Worm (Caenorhabditis elegans): ENCODE results near the gene nspg-6.

Gene nspg-6

ce11 chrIII:7336214-7336613 is 21.4 kb upstream of the nspg-6 start, which contains the start of gene gsp-2 (continued):
- TF ChIP-seq ztf-4 (tag; optimal IDR thresholded peaks at IDR 0.05), result peak; percentile 36
- TF ChIP-seq nhr-71 (tag; optimal IDR thresholded peaks at IDR 0.05), result peak; percentile 78
- TF ChIP-seq nhr-90 (tag; optimal IDR thresholded peaks at IDR 0.05; ENCODE audit: poor library complexity), result peak; percentile 51
- peak; percentile 83 for TF ChIP-seq lin-35 (GFP tag; optimal IDR thresholded peaks at IDR 0.05)
- peak; percentile 77 to 78 for TF ChIP-seq efl-1 (optimal IDR thresholded peaks at IDR 0.05)
- TF ChIP-seq efl-1 (GFP tag; optimal IDR thresholded peaks at IDR 0.05 in 1 of 2), result peak; percentile 66 to 96
- no peak for TF ChIP-seq zag-1 (tag; optimal IDR thresholded peaks at IDR 0.05)
- peak; percentile 56 for TF ChIP-seq rnt-1 (tag; optimal IDR thresholded peaks at IDR 0.05)
- no peak for TF ChIP-seq aha-1 (tag; optimal IDR thresholded peaks at IDR 0.05)
- no peak for TF ChIP-seq Y116A8C.19 (tag; optimal IDR thresholded peaks at IDR 0.05; ENCODE audit: borderline replicate concordance)
- no peak for TF ChIP-seq fkh-4 (tag; optimal IDR thresholded peaks at IDR 0.05; ENCODE audit: borderline replicate concordance)
- peak; percentile 66 to 74 (median 70) for TF ChIP-seq dpl-1 (GFP tag; optimal IDR thresholded peaks at IDR 0.05)
- peak; percentile 46 for TF ChIP-seq jun-1 (tag; optimal IDR thresholded peaks at IDR 0.05)
- TF ChIP-seq egl-27 (tag; optimal IDR thresholded peaks at IDR 0.05), result no peak
- TF ChIP-seq C16A3.4 (tag; optimal IDR thresholded peaks at IDR 0.05), result peak; percentile 74
- TF ChIP-seq pqm-1 (tag; optimal IDR thresholded peaks at IDR 0.05), result no peak
- no peak for TF ChIP-seq nhr-76 (tag; optimal IDR thresholded peaks at IDR 0.05)
- TF ChIP-seq mdl-1 (tag; optimal IDR thresholded peaks at IDR 0.05), result peak in 1 of 2 experiments; percentile 74
- TF ChIP-seq pag-3 (tag; optimal IDR thresholded peaks at IDR 0.05; ENCODE audit: borderline replicate concordance, insufficient read depth), result no peak
- no peak for TF ChIP-seq ets-5 (GFP tag; IDR thresholded peaks at IDR 0.05)
- TF ChIP-seq isw-1 (GFP tag; IDR thresholded peaks at IDR 0.05), result peak; percentile 73
- TF ChIP-seq unc-86 (tag; optimal IDR thresholded peaks at IDR 0.05), result peak; percentile 53
- no peak for TF ChIP-seq unc-30 (tag; optimal IDR thresholded peaks at IDR 0.05)
- TF ChIP-seq dsc-1 (tag; optimal IDR thresholded peaks at IDR 0.05), result peak; percentile 53
- no peak for TF ChIP-seq aly-2 (tag; optimal IDR thresholded peaks at IDR 0.05)
- no peak for TF ChIP-seq F16B12.6 (tag; optimal IDR thresholded peaks at IDR 0.05)
- no peak for TF ChIP-seq nhr-12 (tag; optimal IDR thresholded peaks at IDR 0.05)
- TF ChIP-seq nhr-237 (tag; optimal IDR thresholded peaks at IDR 0.05), result peak; percentile 24
- peak; percentile 92 for TF ChIP-seq lin-15B (tag; optimal IDR thresholded peaks at IDR 0.05)
- TF ChIP-seq hlh-17 (GFP tag; optimal IDR thresholded peaks at IDR 0.05; ENCODE audit: borderline replicate concordance), result no peak
- TF ChIP-seq lsy-2 (tag; optimal IDR thresholded peaks at IDR 0.05), result peak; percentile 94 to 98
- no peak for TF ChIP-seq nhr-11 (tag; optimal IDR thresholded peaks at IDR 0.05)
- TF ChIP-seq ceh-88 (GFP tag; IDR thresholded peaks at IDR 0.05), result no peak; the same call in 1 of the 2 replicates
- TF ChIP-seq mep-1 (tag; optimal IDR thresholded peaks at IDR 0.05), result peak; percentile 65
- no peak for TF ChIP-seq irx-1 (tag; optimal IDR thresholded peaks at IDR 0.05)
- no peak for TF ChIP-seq nhr-28 (tag; optimal IDR thresholded peaks at IDR 0.05)
- TF ChIP-seq pax-3 (tag; optimal IDR thresholded peaks at IDR 0.05), result peak; percentile 57
- TF ChIP-seq skn-1 (tag; optimal IDR thresholded peaks at IDR 0.05), result peak; percentile 85

- TF ChIP-seq nhr-71 (tag; optimal IDR thresholded peaks at IDR 0.05) (peak; percentile 97), lin-39 (tag; optimal IDR thresholded peaks at IDR 0.05) (peak; percentile 78), grh-1 (GFP tag; IDR thresholded peaks at IDR 0.05) (no peak), lir-3 (tag; optimal IDR thresholded peaks at IDR 0.05; ENCODE audit: poor library complexity) (peak; percentile 59), rnt-1 (tag; optimal IDR thresholded peaks at IDR 0.05) (peak; percentile 93), pag-3 (tag; optimal IDR thresholded peaks at IDR 0.05; ENCODE audit: borderline replicate concordance, insufficient read depth) (no peak), unc-30 (tag; optimal IDR thresholded peaks at IDR 0.05) (no peak), F16B12.6 (tag; optimal IDR thresholded peaks at IDR 0.05) (peak; percentile 33), zip-4 (GFP tag; optimal IDR thresholded peaks at IDR 0.05) (no peak), sup-37 (GFP tag; optimal IDR thresholded peaks at IDR 0.05) (peak; percentile 38), unc-130 (tag; optimal IDR thresholded peaks at IDR 0.05) (peak; percentile 78), egl-13 (tag; optimal IDR thresholded peaks at IDR 0.05) (peak; percentile 51), fkh-8 (tag; optimal IDR thresholded peaks at IDR 0.05) (peak; percentile 90), ztf-11 (tag; optimal IDR thresholded peaks at IDR 0.05) (no peak), ama-1 (optimal IDR thresholded peaks at IDR 0.05) (peak; percentile 38), lsy-2 (tag; optimal IDR thresholded peaks at IDR 0.05) (peak; percentile 92 to 96), snu-23 (GFP tag; optimal IDR thresholded peaks at IDR 0.05) (peak; percentile 96), elt-2 (tag; optimal IDR thresholded peaks at IDR 0.05) (no peak), mef-2 (tag; optimal IDR thresholded peaks at IDR 0.05) (peak; percentile 74), mdl-1 (tag; optimal IDR thresholded peaks at IDR 0.05) (peak; percentile 56 to 99), lin-13 (GFP tag; optimal IDR thresholded peaks at IDR 0.05) (peak; percentile 93), hlh-17 (GFP tag; optimal IDR thresholded peaks at IDR 0.05; ENCODE audit: borderline replicate concordance) (no peak), fkh-10 (GFP tag; optimal IDR thresholded peaks at IDR 0.05) (peak; percentile 35)
These were observed 20.4 kb upstream of the nspg-6 start, which contains the start of gene F56C9.10 for ce11 chrIII:7335220-7335619. Gene F56C9.10 (minus strand): TSS chrIII:7335316.
